Worm (Caenorhabditis elegans): ENCODE data around the gene srab-12.

DNA sequence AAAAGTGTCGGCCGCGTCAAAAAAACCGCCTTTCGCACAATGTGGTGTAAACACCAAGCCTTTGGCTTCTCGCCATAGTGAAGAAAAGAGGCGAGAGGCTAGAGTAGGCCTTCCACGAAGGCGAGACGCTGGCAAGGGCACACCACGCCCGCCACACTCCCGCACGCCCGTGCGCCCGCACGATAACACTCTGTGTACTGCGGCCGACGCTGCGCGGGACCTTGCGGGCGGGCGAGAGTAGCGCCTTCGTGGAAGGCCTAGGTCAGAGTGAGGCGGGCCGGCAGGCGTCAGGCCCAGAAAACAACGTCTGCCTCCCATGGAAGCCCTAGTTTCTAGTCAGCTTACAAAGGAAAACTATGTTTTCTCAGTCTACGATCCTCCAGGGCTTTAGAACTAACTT, 28.7 kb upstream of the srab-12 start:
- no peak for TF ChIP-seq nfya-1 (tag; optimal IDR thresholded peaks at IDR 0.05; ENCODE audit: insufficient read depth)
- no peak for TF ChIP-seq ama-1 (optimal IDR thresholded peaks at IDR 0.05)
- TF ChIP-seq ztf-11 (tag; optimal IDR thresholded peaks at IDR 0.05): no peak
- no peak for TF ChIP-seq nhr-12 (tag; optimal IDR thresholded peaks at IDR 0.05)
- no peak for TF ChIP-seq tbx-2 (tag; optimal IDR thresholded peaks at IDR 0.05)
